Worm (Caenorhabditis elegans): Measurements from ENCODE around the gene unc-16.
A peak's percentile ranks its signal among the peaks of the same experiment; 100 is the strongest.

unc-16 gene

DNA sequence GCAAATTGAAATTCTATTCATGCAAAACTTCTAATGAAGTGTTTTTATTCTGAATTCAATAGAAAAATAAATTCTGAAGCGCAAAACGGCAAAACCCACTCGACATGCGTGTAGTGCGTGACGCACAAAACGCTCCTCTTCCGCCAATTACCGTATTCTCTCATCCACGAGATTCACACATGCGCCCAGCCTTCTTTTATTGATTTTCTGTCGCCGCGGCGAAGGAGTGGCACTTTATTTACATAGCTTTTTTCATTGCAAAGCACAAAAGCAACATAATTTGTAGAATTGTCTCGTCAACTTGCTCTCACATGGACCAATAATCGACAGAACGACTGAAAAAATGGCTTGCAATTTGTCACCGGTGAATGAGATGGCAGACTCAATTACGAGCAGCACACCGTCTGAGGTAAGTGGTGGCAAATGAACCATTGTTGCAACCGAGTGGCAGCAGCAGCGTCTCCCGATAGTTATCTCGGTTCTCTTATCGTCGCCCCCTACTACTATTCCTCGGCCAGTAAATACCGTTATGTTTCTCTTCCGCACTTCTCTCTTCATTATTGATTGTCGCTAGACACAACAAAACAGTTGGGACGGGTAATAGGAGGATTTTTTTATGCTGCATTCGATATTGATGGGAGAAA, at the start of gene unc-16:
Gene unc-16, plus strand, starts transcription at position 243 of the 644 bp plus-strand sequence.
- TF ChIP-seq cebp-1 (GFP tag; IDR thresholded peaks at IDR 0.05) = 0 out of 2 replicates have a peak, but pooled peaks have one; percentile 12
- peak; percentile 82 for TF ChIP-seq cebp-1 (tag; optimal IDR thresholded peaks at IDR 0.05)
- no peak for TF ChIP-seq hmg-20 (GFP tag; IDR thresholded peaks at IDR 0.05)
- TF ChIP-seq F57C9.4 (tag; optimal IDR thresholded peaks at IDR 0.05) = no peak
- TF ChIP-seq lin-54 (GFP tag; optimal IDR thresholded peaks at IDR 0.05) = peak; percentile 72
- TF ChIP-seq chd-7 (tag; optimal IDR thresholded peaks at IDR 0.05) = no peak
- TF ChIP-seq snpc-1.3 (tag; optimal IDR thresholded peaks at IDR 0.05; ENCODE audit: insufficient read depth) = no peak
- peak; percentile 51 to 58 for TF ChIP-seq let-607 (tag; optimal IDR thresholded peaks at IDR 0.05)
- no peak for TF ChIP-seq Y56A3A.18 (GFP tag; IDR thresholded peaks at IDR 0.05)
- TF ChIP-seq bed-1 (GFP tag; IDR thresholded peaks at IDR 0.05) = no peak
- TF ChIP-seq attf-3 (GFP tag; conservative IDR thresholded peaks at IDR 0.05) = peak; percentile 59
- TF ChIP-seq nhr-90 (tag; optimal IDR thresholded peaks at IDR 0.05) = no peak
- no peak for TF ChIP-seq B0261.1 (tag; optimal IDR thresholded peaks at IDR 0.05)
- TF ChIP-seq dox-1 (GFP tag; IDR thresholded peaks at IDR 0.05) = peak; percentile 80
- peak; percentile 64; the same call in 1 of the 2 replicates for TF ChIP-seq Y67H2A.10 (GFP tag; conservative IDR thresholded peaks at IDR 0.05)
- peak; percentile 42 for TF ChIP-seq tbp1 (GFP tag; optimal IDR thresholded peaks at IDR 0.05)
- no peak for TF ChIP-seq gei-17 (GFP tag; optimal IDR thresholded peaks at IDR 0.05)
- no peak for TF ChIP-seq fkh-3 (tag; optimal IDR thresholded peaks at IDR 0.05)
- TF ChIP-seq ama-1 (optimal IDR thresholded peaks at IDR 0.05) = peak; percentile 25
- no peak for TF ChIP-seq ama-1 (GFP tag; optimal IDR thresholded peaks at IDR 0.05)
- TF ChIP-seq Y95B8A.8 (GFP tag; IDR thresholded peaks at IDR 0.05) = no peak
- TF ChIP-seq madf-8 (GFP tag; conservative IDR thresholded peaks at IDR 0.05) = peak; percentile 40
- no peak for TF ChIP-seq Y53F4B.3 (GFP tag; IDR thresholded peaks at IDR 0.05)
- no peak for TF ChIP-seq cebp-2 (GFP tag; IDR thresholded peaks at IDR 0.05)
- peak; percentile 26; the same call in 1 of the 2 replicates for TF ChIP-seq lin-26 (GFP tag; IDR thresholded peaks at IDR 0.05)
- no peak for TF ChIP-seq B0019.2 (GFP tag; conservative IDR thresholded peaks at IDR 0.05)
- no peak for TF ChIP-seq nhr-27 (tag; optimal IDR thresholded peaks at IDR 0.05)
- peak; percentile 85 for TF ChIP-seq lin-40 (tag; optimal IDR thresholded peaks at IDR 0.05)
- peak; percentile 13 for TF ChIP-seq rpc-1 (optimal IDR thresholded peaks at IDR 0.05)
- TF ChIP-seq rpc-1 (tag; optimal IDR thresholded peaks at IDR 0.05) = no peak
- TF ChIP-seq T07F8.4 (tag; optimal IDR thresholded peaks at IDR 0.05) = no peak
- TF ChIP-seq athp-1 (tag; optimal IDR thresholded peaks at IDR 0.05) = peak; percentile 62
- TF ChIP-seq mxl-1 (tag; optimal IDR thresholded peaks at IDR 0.05) = no peak
- TF ChIP-seq nhr-179 (tag; optimal IDR thresholded peaks at IDR 0.05) = no peak
- TF ChIP-seq attf-6 (GFP tag; IDR thresholded peaks at IDR 0.05) = no peak
- TF ChIP-seq F49E8.2 (tag; optimal IDR thresholded peaks at IDR 0.05; ENCODE audit: insufficient read depth) = no peak
- TF ChIP-seq dpl-1 (GFP tag; optimal IDR thresholded peaks at IDR 0.05) = peak; percentile 34
- TF ChIP-seq unc-130 (GFP tag; optimal IDR thresholded peaks at IDR 0.05) = no peak
- TF ChIP-seq ztf-22 (GFP tag; optimal IDR thresholded peaks at IDR 0.05) = no peak
- no peak for TF ChIP-seq D2030.7 (GFP tag; IDR thresholded peaks at IDR 0.05)
- TF ChIP-seq ets-4 (GFP tag; optimal IDR thresholded peaks at IDR 0.05) = no peak
- TF ChIP-seq aptf-3 (GFP tag; IDR thresholded peaks at IDR 0.05) = no peak
- TF ChIP-seq bed-2 (GFP tag; IDR thresholded peaks at IDR 0.05) = no peak
- no peak for TF ChIP-seq B0035.1 (tag; optimal IDR thresholded peaks at IDR 0.05)
- no peak for TF ChIP-seq ceh-40 (GFP tag; IDR thresholded peaks at IDR 0.05)
- TF ChIP-seq K11D2.4 (GFP tag; IDR thresholded peaks at IDR 0.05) = peak; percentile 87
- TF ChIP-seq ztf-26 (tag; optimal IDR thresholded peaks at IDR 0.05) = peak; percentile 47
- TF ChIP-seq F23B12.7 (tag; optimal IDR thresholded peaks at IDR 0.05; ENCODE audit: insufficient read depth) = no peak
- TF ChIP-seq ztf-3 (GFP tag; optimal IDR thresholded peaks at IDR 0.05) = no peak

Measured in whole organism, young adult.